Fruit fly (Drosophila melanogaster) whole organism, wandering third instar larva: ENCODE measurements around the gene Prat2.

Source experiments
- Abd-B ChIP-seq: fragments of >200 bp; optimal IDR thresholded peaks from 2 replicates; lab custom pipeline; 2017; ENCODE audit warnings: missing biosample characterization, missing genetic modification characterization
- CG32264 ChIP-seq: fragments of 200-800 bp; sonication (Bioruptor generic); optimal IDR thresholded peaks from 2 replicates; lab custom pipeline; 2016; ENCODE audit warnings: missing biosample characterization, missing genetic modification characterization
- CG9705 ChIP-seq: fragments of 200-800 bp; sonication (Bioruptor generic); optimal IDR thresholded peaks from 2 replicates; lab custom pipeline; 2018; ENCODE audit warnings: missing biosample characterization, mild to moderate bottlenecking, missing genetic modification characterization
- CrebA ChIP-seq: fragments of 200-800 bp; sonication (Bioruptor generic); optimal IDR thresholded peaks from 2 replicates; lab custom pipeline; 2016; ENCODE audit warnings: missing biosample characterization, mild to moderate bottlenecking, missing genetic modification characterization, borderline replicate concordance
- Dfd ChIP-seq: fragments of >200 bp; optimal IDR thresholded peaks from 2 replicates; lab custom pipeline; 2017; ENCODE audit warnings: missing biosample characterization, missing genetic modification characterization
- Dif ChIP-seq: fragments of 200-275, 200-300 bp; sonication (Bioruptor generic); optimal IDR thresholded peaks from 2 replicates; lab custom pipeline; 2018; ENCODE audit warnings: missing biosample characterization, missing genetic modification characterization; ENCODE audit not compliant: partially characterized antibody
- GATAd ChIP-seq: sonication (Bioruptor generic); optimal IDR thresholded peaks from 2 replicates; lab custom pipeline; 2016; ENCODE audit warnings: missing biosample characterization, missing genetic modification characterization
- HLH106 ChIP-seq: fragments of 200-800 bp; optimal IDR thresholded peaks from 3 replicates; lab custom pipeline; 2019; ENCODE audit warnings: missing biosample characterization, mild to moderate bottlenecking, missing genetic modification characterization, moderate library complexity
- Hnf4 ChIP-seq: fragments of 200-800 bp; sonication (Bioruptor generic); optimal IDR thresholded peaks from 2 replicates; lab custom pipeline; 2016; ENCODE audit warnings: missing biosample characterization, mild to moderate bottlenecking, missing genetic modification characterization
- Hr78 ChIP-seq: fragments of >200 bp; optimal IDR thresholded peaks from 2 replicates; lab custom pipeline; 2017; ENCODE audit warnings: missing biosample characterization, missing genetic modification characterization
- Hr83 ChIP-seq: fragments of 200-300 bp; sonication (Bioruptor generic); optimal IDR thresholded peaks from 2 replicates; lab custom pipeline; 2016; ENCODE audit warnings: missing biosample characterization, mild to moderate bottlenecking, missing genetic modification characterization, moderate library complexity; ENCODE audit not compliant: poor library complexity, severe bottlenecking
- Jra ChIP-seq: sonication (Bioruptor generic); optimal IDR thresholded peaks from 2 replicates; lab custom pipeline; 2016; ENCODE audit warnings: missing biosample characterization, missing genetic modification characterization
- Mio ChIP-seq: sonication (Bioruptor generic); optimal IDR thresholded peaks from 2 replicates; lab custom pipeline; 2016; ENCODE audit warnings: missing biosample characterization, missing genetic modification characterization
- Myc ChIP-seq: fragments of >200 bp; optimal IDR thresholded peaks from 2 replicates; lab custom pipeline; 2017
- N ChIP-seq: fragments of >200 bp; optimal IDR thresholded peaks from 2 replicates; lab custom pipeline; 2018; ENCODE audit warnings: missing biosample characterization, missing external identifiers, missing genetic modification characterization
- OdsH ChIP-seq: fragments of 200-800 bp; sonication (Bioruptor generic); optimal IDR thresholded peaks from 2 replicates; lab custom pipeline; 2016; ENCODE audit warnings: missing biosample characterization, mild to moderate bottlenecking, missing genetic modification characterization
- Rel ChIP-seq, 2 experiments: fragments of 200-800 bp; sonication (Bioruptor generic) in 1 of 2; optimal IDR thresholded peaks; 2 replicates in 1 of 2; 3 replicates in 1 of 2; lab custom pipeline; 2016 to 2019; ENCODE audit warnings: mild to moderate bottlenecking in 2 of 2, missing biosample characterization in 2 of 2, missing genetic modification characterization in 2 of 2, moderate library complexity in 1 of 2
- Sp1 ChIP-seq: fragments of 200-800 bp; sonication (Bioruptor generic); optimal IDR thresholded peaks from 3 replicates; lab custom pipeline; 2019; ENCODE audit warnings: missing biosample characterization, mild to moderate bottlenecking, missing genetic modification characterization, moderate library complexity
- Vsx2 ChIP-seq: fragments of 200-300, 225-300 bp; sonication (Bioruptor generic); optimal IDR thresholded peaks from 2 replicates; lab custom pipeline; 2018; ENCODE audit warnings: missing biosample characterization, missing genetic modification characterization; ENCODE audit not compliant: partially characterized antibody
- br ChIP-seq: fragments of 200-800 bp; sonication (Bioruptor generic); optimal IDR thresholded peaks from 2 replicates; lab custom pipeline; 2016; ENCODE audit warnings: missing biosample characterization, missing genetic modification characterization
- brk ChIP-seq: fragments of 200-800 bp; sonication (Bioruptor generic); optimal IDR thresholded peaks from 2 replicates; lab custom pipeline; 2016; ENCODE audit warnings: missing biosample characterization, mild to moderate bottlenecking, missing genetic modification characterization
- dl ChIP-seq, 2 experiments: fragments of 175-275, 200-275 bp in 1 of 2; fragments of 200-275 bp in 1 of 2; sonication (Bioruptor generic); optimal IDR thresholded peaks; lab custom pipeline; 2018; ENCODE audit warnings: mild to moderate bottlenecking in 2 of 2, missing biosample characterization in 2 of 2, missing genetic modification characterization in 2 of 2, moderate library complexity in 2 of 2; ENCODE audit not compliant: partially characterized antibody in 2 of 2, insufficient read depth in 1 of 2
- dmrt93B ChIP-seq: fragments of 200-800 bp; sonication (Bioruptor generic); optimal IDR thresholded peaks from 2 replicates; lab custom pipeline; 2018; ENCODE audit warnings: missing biosample characterization, mild to moderate bottlenecking, missing genetic modification characterization
- dsf ChIP-seq: sonication (Bioruptor generic); optimal IDR thresholded peaks from 2 replicates; lab custom pipeline; 2016; ENCODE audit warnings: missing biosample characterization, missing genetic modification characterization, borderline replicate concordance
- ey ChIP-seq: fragments of 200-800 bp; sonication (Bioruptor generic); optimal IDR thresholded peaks from 2 replicates; lab custom pipeline; 2016; ENCODE audit warnings: missing biosample characterization, missing genetic modification characterization
- foxo ChIP-seq, 2 experiments: fragments of 200-800 bp; sonication (Bioruptor generic); optimal IDR thresholded peaks; 2 replicates in 1 of 2; 3 replicates in 1 of 2; lab custom pipeline; 2016 to 2017; ENCODE audit warnings: missing biosample characterization in 2 of 2, missing genetic modification characterization in 2 of 2
- fru ChIP-seq: fragments of 200-800 bp; sonication (Bioruptor generic); optimal IDR thresholded peaks from 3 replicates; lab custom pipeline; 2016; ENCODE audit warnings: missing biosample characterization, mild to moderate bottlenecking, missing genetic modification characterization
- h ChIP-seq: fragments of 200-800 bp; sonication (Bioruptor generic); optimal IDR thresholded peaks from 3 replicates; lab custom pipeline; 2016; ENCODE audit warnings: missing biosample characterization, mild to moderate bottlenecking, missing genetic modification characterization
- jim ChIP-seq: fragments of 175-275, 200-325 bp; sonication (Bioruptor generic); optimal IDR thresholded peaks from 2 replicates; lab custom pipeline; 2016; ENCODE audit warnings: missing biosample characterization, mild to moderate bottlenecking, missing genetic modification characterization
- lola ChIP-seq: fragments of >200 bp; optimal IDR thresholded peaks from 2 replicates; lab custom pipeline; 2017; ENCODE audit warnings: missing biosample characterization, missing genetic modification characterization
- pan ChIP-seq: fragments of >200 bp; optimal IDR thresholded peaks from 2 replicates; lab custom pipeline; 2017
- psq ChIP-seq: fragments of 200-800 bp; sonication (Bioruptor generic); optimal IDR thresholded peaks from 3 replicates; lab custom pipeline; 2017; ENCODE audit warnings: missing biosample characterization, mild to moderate bottlenecking, missing genetic modification characterization, moderate library complexity
- rgr ChIP-seq: fragments of 200-800 bp; sonication (Bioruptor generic); optimal IDR thresholded peaks from 3 replicates; lab custom pipeline; 2016; ENCODE audit warnings: missing biosample characterization, mild to moderate bottlenecking, missing genetic modification characterization
- sage ChIP-seq: fragments of 200-800 bp; sonication (Bioruptor generic); optimal IDR thresholded peaks from 2 replicates; lab custom pipeline; 2016; ENCODE audit warnings: missing biosample characterization, mild to moderate bottlenecking, missing genetic modification characterization
- sv ChIP-seq: fragments of 200-800 bp; sonication (Bioruptor generic); optimal IDR thresholded peaks from 3 replicates; lab custom pipeline; 2016; ENCODE audit warnings: missing biosample characterization, missing genetic modification characterization
- tai ChIP-seq: sonication (Bioruptor generic); optimal IDR thresholded peaks from 2 replicates; lab custom pipeline; 2016; ENCODE audit warnings: missing biosample characterization, missing genetic modification characterization
- usp ChIP-seq: fragments of >200 bp; optimal IDR thresholded peaks from 2 replicates; lab custom pipeline; 2017; ENCODE audit warnings: missing biosample characterization, missing genetic modification characterization
- woc ChIP-seq: sonication (Bioruptor generic); optimal IDR thresholded peaks from 2 replicates; lab custom pipeline; 2016; ENCODE audit warnings: missing biosample characterization, mild to moderate bottlenecking, missing genetic modification characterization

Prat2 gene

DNA sequence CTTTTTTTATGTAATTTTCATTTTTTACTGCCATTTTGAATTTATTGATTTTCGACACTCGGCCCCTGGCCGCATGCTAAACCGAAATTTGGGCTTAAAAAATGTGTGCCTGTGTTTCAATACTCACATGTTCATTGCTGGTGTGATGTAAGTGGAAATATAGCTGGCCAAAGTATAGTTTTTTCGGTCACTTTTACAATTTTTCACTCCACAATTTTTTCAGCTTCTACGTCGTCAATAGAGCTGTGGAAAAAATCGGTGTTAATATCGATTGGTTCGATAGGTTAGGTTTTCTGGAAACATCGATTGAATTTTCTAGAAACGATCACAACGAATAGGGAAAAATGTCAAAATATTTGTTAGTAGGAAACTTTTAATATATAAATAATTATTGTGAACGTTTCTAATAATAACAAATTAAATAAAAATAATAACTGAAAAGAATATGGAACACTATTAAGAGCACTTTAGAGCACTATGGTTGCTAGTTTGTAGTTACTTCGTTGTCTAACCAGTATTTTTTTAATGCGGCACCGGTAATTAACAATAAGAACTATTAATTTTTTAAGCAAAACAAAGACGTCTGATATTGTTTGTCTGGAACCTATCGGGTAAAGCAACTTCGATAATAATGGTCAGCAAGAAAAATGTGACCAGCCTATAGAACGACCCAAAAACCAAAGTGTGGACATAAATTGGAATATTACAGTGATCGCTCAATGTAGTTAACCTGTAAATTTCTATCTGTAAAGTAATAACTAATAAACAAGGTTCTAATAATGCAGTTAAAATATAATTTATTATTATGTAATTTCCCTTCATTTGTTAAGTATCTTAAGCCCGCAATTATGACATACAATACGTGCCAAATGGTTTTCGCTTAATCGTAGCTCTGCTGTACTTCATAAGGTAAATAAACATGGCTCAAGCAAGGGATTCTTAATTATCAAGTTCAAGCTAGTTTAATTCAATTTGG is 40.9 kb upstream of the Prat2 start, which contains the start of the genes CG10077 and CG9948:
Gene CG10077 (minus strand): TSS at position 651 of the 976 bp plus-strand sequence.
Gene CG9948 (plus strand): TSS at position 738 of the 976 bp plus-strand sequence.
- TF ChIP-seq dmrt93B (GFP tag; lab: Kevin White, UChicago), result peak; percentile 84
- no peak for TF ChIP-seq pan
- TF ChIP-seq Sp1 (GFP tag; lab: Kevin White, UChicago), result peak; percentile 91
- TF ChIP-seq Dfd (GFP tag; lab: Kevin White, UChicago), result no peak
- no peak for TF ChIP-seq dl (GFP tag; optimal IDR thresholded peaks at IDR 0.05; lab: Kevin White, UChicago; ENCODE audit: insufficient read depth in 1 of 2, partially characterized antibody in 2 of 2)
- TF ChIP-seq OdsH (GFP tag; lab: Kevin White, UChicago), result peak; percentile 89
- no peak for TF ChIP-seq tai (GFP tag; lab: Kevin White, UChicago)
- no peak for TF ChIP-seq N (GFP tag; lab: Kevin White, UChicago)
- no peak for TF ChIP-seq jim
- peak; percentile 83 for TF ChIP-seq psq
- peak; percentile 86 for TF ChIP-seq fru (GFP tag; lab: Kevin White, UChicago)
- TF ChIP-seq woc (GFP tag; lab: Kevin White, UChicago), result peak; percentile 85
- TF ChIP-seq CG32264 (GFP tag; lab: Kevin White, UChicago), result peak; percentile 41
- TF ChIP-seq Abd-B (GFP tag; lab: Kevin White, UChicago), result no peak
- TF ChIP-seq rgr (GFP tag; lab: Kevin White, UChicago), result peak; percentile 92
- no peak for TF ChIP-seq Hr83 (GFP tag; lab: Kevin White, UChicago)
- no peak for TF ChIP-seq GATAd (GFP tag; lab: Kevin White, UChicago)
- peak; percentile 53 for TF ChIP-seq Jra
- TF ChIP-seq sv (GFP tag; lab: Kevin White, UChicago), result peak; percentile 80
- TF ChIP-seq Dif (GFP tag; lab: Kevin White, UChicago), result no peak
- TF ChIP-seq Mio (GFP tag; lab: Kevin White, UChicago), result peak; percentile 29
- TF ChIP-seq lola (GFP tag; lab: Kevin White, UChicago), result no peak
- peak; percentile 59 for TF ChIP-seq dsf (GFP tag; lab: Kevin White, UChicago)
- peak; percentile 94 for TF ChIP-seq HLH106
- TF ChIP-seq foxo (GFP tag; optimal IDR thresholded peaks at IDR 0.05; lab: Kevin White, UChicago), result peak in 1 of 2 experiments; percentile 93
- TF ChIP-seq ey, result peak; percentile 87
- peak; percentile 90 for TF ChIP-seq sage (GFP tag; lab: Kevin White, UChicago)
- TF ChIP-seq Vsx2, result no peak
- TF ChIP-seq brk, result peak; percentile 90
- peak; percentile 90 for TF ChIP-seq h (GFP tag; lab: Kevin White, UChicago)
- TF ChIP-seq Hnf4, result peak; percentile 85
- TF ChIP-seq Rel (GFP tag; optimal IDR thresholded peaks at IDR 0.05; lab: Kevin White, UChicago), result no peak
- peak; percentile 76 for TF ChIP-seq Rel (tag; optimal IDR thresholded peaks at IDR 0.05; lab: Kevin White, UChicago)
- TF ChIP-seq br (GFP tag; lab: Kevin White, UChicago), result peak; percentile 82
- TF ChIP-seq Myc, result no peak
- no peak for TF ChIP-seq CrebA (GFP tag; lab: Kevin White, UChicago)
- TF ChIP-seq Hr78 (GFP tag; lab: Kevin White, UChicago), result no peak
- no peak for TF ChIP-seq usp (GFP tag; lab: Kevin White, UChicago)
- peak; percentile 88 for TF ChIP-seq CG9705
